Worm (Caenorhabditis elegans): Measurements from ENCODE around the gene try-1.

Gene try-1

ce11 chrII:4949380-4949950 lies at the start of gene try-1, which contains the start of gene zyg-12:
try-1 (minus strand) TSS chrII:4949527.
zyg-12 (plus strand) TSS chrII:4949900.
- TF ChIP-seq ztf-4 (tag; optimal IDR thresholded peaks at IDR 0.05) (no peak), Y55F3AM.14 (GFP tag; optimal IDR thresholded peaks at IDR 0.05) (no peak), unc-55 (GFP tag; optimal IDR thresholded peaks at IDR 0.05) (no peak), nhr-129 (tag; optimal IDR thresholded peaks at IDR 0.05) (no peak), alr-1 (tag; optimal IDR thresholded peaks at IDR 0.05) (no peak), blmp-1 (tag; optimal IDR thresholded peaks at IDR 0.05; ENCODE audit: insufficient read depth) (no peak), unc-62 (GFP tag; optimal IDR thresholded peaks at IDR 0.05) (no peak), nhr-23 (tag; optimal IDR thresholded peaks at IDR 0.05) (no peak), mdl-1 (tag; optimal IDR thresholded peaks at IDR 0.05) (no peak)

DNA sequence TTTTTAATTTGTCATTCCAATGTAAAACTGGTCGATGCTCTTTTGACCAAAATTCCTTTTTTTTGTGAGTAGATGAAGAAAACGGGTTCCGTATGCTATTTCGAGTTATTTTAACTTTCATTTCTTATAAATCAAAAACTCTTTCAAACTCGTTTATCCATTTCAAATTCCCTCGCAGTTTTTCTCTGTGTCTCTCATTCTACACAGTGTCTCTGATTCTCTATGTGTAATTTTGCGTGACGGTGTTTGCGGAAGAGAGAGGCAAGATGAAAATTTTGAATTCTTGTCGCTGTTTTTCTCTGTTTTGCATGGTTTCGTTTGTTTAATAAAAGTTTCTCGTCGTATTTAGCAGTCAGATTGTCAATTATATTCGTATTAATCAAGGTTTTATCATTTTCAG lies 49.8 kb upstream of the try-1 start, which contains the start of gene citk-2:
TSS of gene citk-2 (plus strand) at position 399 of the 400 bp plus-strand sequence.
- TF ChIP-seq gmeb-1 (tag; optimal IDR thresholded peaks at IDR 0.05) (peak; percentile 100), mab-5 (tag; optimal IDR thresholded peaks at IDR 0.05) (peak; percentile 87), peb-1 (tag; optimal IDR thresholded peaks at IDR 0.05) (no peak), nhr-237 (tag; optimal IDR thresholded peaks at IDR 0.05) (no peak), nhr-77 (tag; optimal IDR thresholded peaks at IDR 0.05) (peak; percentile 47), unc-62 (GFP tag; optimal IDR thresholded peaks at IDR 0.05) (no peak), skn-1 (tag; optimal IDR thresholded peaks at IDR 0.05) (no peak), lin-11 (tag; optimal IDR thresholded peaks at IDR 0.05) (no peak), R02D3.7 (tag; optimal IDR thresholded peaks at IDR 0.05) (peak; percentile 56), ZK546.5 (tag; optimal IDR thresholded peaks at IDR 0.05) (peak; percentile 39), ceh-16 (tag; optimal IDR thresholded peaks at IDR 0.05) (no peak), nhr-6 (tag; optimal IDR thresholded peaks at IDR 0.05) (peak; percentile 90), unc-55 (GFP tag; optimal IDR thresholded peaks at IDR 0.05) (peak; percentile 96), nhr-11 (tag; optimal IDR thresholded peaks at IDR 0.05) (no peak), nhr-23 (tag; optimal IDR thresholded peaks at IDR 0.05) (no peak), Y55F3AM.14 (GFP tag; optimal IDR thresholded peaks at IDR 0.05) (no peak), dmd-4 (tag; optimal IDR thresholded peaks at IDR 0.05) (no peak), fos-1 (tag; optimal IDR thresholded peaks at IDR 0.05) (no peak), nhr-129 (tag; optimal IDR thresholded peaks at IDR 0.05) (peak; percentile 78), zag-1 (tag; optimal IDR thresholded peaks at IDR 0.05) (peak; percentile 52), ama-1 (optimal IDR thresholded peaks at IDR 0.05) (no peak), mdl-1 (tag; optimal IDR thresholded peaks at IDR 0.05) (no peak), sma-3 (GFP tag; optimal IDR thresholded peaks at IDR 0.05) (peak; percentile 90), nhr-10 (tag; optimal IDR thresholded peaks at IDR 0.05) (peak; percentile 21), ceh-82 (tag; optimal IDR thresholded peaks at IDR 0.05) (peak; percentile 46), lin-39 (tag; optimal IDR thresholded peaks at IDR 0.05) (no peak), lsy-2 (tag; optimal IDR thresholded peaks at IDR 0.05) (peak; percentile 89 to 95), ztf-1 (GFP tag; conservative IDR thresholded peaks at IDR 0.05) (no peak), nhr-12 (tag; optimal IDR thresholded peaks at IDR 0.05) (no peak), sem-4 (tag; optimal IDR thresholded peaks at IDR 0.05) (no peak), egl-27 (tag; optimal IDR thresholded peaks at IDR 0.05) (peak; percentile 70), snpc-4 (tag; optimal IDR thresholded peaks at IDR 0.05) (no peak), ztf-11 (tag; optimal IDR thresholded peaks at IDR 0.05) (no peak), ztf-4 (tag; optimal IDR thresholded peaks at IDR 0.05) (no peak), crh-2 (tag; optimal IDR thresholded peaks at IDR 0.05) (peak; percentile 96), sma-9 (GFP tag; optimal IDR thresholded peaks at IDR 0.05) (peak; percentile 94), sma-9 (tag; optimal IDR thresholded peaks at IDR 0.05) (no peak)

ce11 chrII:4998657-4999056 lies 49.3 kb upstream of the try-1 start, which contains the start of gene F59A6.11:
F59A6.11 (minus strand) TSS chrII:4998757.
- TF ChIP-seq aly-2 (tag; optimal IDR thresholded peaks at IDR 0.05) (no peak), lin-13 (GFP tag; optimal IDR thresholded peaks at IDR 0.05) (no peak), snpc-4 (tag; optimal IDR thresholded peaks at IDR 0.05) (no peak), nhr-237 (tag; optimal IDR thresholded peaks at IDR 0.05) (no peak), elt-1 (tag; optimal IDR thresholded peaks at IDR 0.05) (no peak), F13H6.1 (tag; optimal IDR thresholded peaks at IDR 0.05) (no peak), lin-11 (tag; optimal IDR thresholded peaks at IDR 0.05) (no peak), lsy-2 (tag; optimal IDR thresholded peaks at IDR 0.05) (no peak), nhr-77 (tag; optimal IDR thresholded peaks at IDR 0.05) (no peak), ZK546.5 (tag; optimal IDR thresholded peaks at IDR 0.05) (no peak)

Measured in whole organism, L2 larva.